Fruit fly (Drosophila melanogaster) Kc167 (cell line): ENCODE measurements around the gene CG43102.

Source experiments
- Myc ChIP-seq: fragments of >200 bp; optimal IDR thresholded peaks from 2 replicates; lab custom pipeline; 2017; ENCODE audit warnings: missing external identifiers
- Sin3A ChIP-seq: fragments of >200 bp; optimal IDR thresholded peaks from 2 replicates; lab custom pipeline; 2018; ENCODE audit warnings: missing external identifiers
- h ChIP-seq: fragments of >200 bp; optimal IDR thresholded peaks from 3 replicates; lab custom pipeline; 2018; ENCODE audit warnings: missing external identifiers
- insv ChIP-seq: fragments of >200 bp; optimal IDR thresholded peaks from 3 replicates; lab custom pipeline; 2018; ENCODE audit warnings: missing external identifiers
- psq ChIP-seq: fragments of >200 bp; optimal IDR thresholded peaks from 2 replicates; lab custom pipeline; 2017; ENCODE audit warnings: missing external identifiers
- ttk ChIP-seq: sonication (Bioruptor generic); optimal IDR thresholded peaks from 2 replicates; lab custom pipeline; 2017; ENCODE audit warnings: missing external identifiers

The CG43102 gene

dm6 chr3R:17794335-17795074 lies at the start of gene CG43102:
TSS of gene CG43102 (minus strand) at chr3R:17794490.
- TF ChIP-seq h (lab: Kevin White, UChicago): no peak

DNA sequence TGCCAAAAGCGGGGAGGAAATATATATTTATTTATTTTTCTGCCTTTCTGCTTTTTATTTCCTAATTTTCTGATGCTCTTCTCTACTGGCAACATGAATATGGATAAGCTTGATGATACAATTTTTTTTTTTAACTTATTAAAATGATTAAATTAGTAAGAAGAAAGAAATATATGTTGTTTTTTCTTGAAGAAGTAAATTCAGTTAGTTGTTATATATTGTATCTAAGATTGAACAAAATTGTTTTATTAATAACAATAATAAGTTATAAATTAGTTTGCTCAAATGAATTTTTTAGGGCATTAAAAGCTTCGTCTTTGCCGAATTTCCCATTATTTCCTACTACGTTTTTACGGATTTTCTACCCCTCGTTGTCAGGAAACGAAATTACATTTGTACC lies 36.2 kb upstream of the CG43102 start:
- no peak for TF ChIP-seq Sin3A (lab: Kevin White, UChicago)
- TF ChIP-seq h (lab: Kevin White, UChicago): no peak
- TF ChIP-seq Myc: no peak
- TF ChIP-seq psq (lab: Kevin White, UChicago): no peak
- TF ChIP-seq ttk: no peak
- no peak for TF ChIP-seq insv (lab: Kevin White, UChicago)

DNA sequence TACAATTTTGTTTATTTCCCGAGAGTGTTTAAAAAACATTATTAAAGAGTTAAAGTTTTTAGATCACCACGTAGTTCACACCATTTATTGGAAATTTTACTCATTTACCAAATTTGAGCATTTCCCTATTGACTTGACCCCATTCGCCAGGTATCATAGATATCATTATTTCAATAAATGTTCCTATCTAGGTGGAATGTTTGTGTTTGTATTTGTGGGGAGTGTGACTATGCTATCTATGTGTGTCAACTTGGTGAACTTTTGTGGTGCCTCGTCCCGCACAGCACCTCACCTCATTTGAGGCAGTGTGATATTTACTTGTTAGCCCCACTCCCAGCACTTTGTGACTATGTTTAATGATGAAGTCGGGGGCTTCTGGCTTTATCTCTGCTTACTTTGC lies 34.4 kb upstream of the CG43102 start:
- TF ChIP-seq ttk (no peak), psq (lab: Kevin White, UChicago) (no peak), Myc (no peak), h (lab: Kevin White, UChicago) (no peak), Sin3A (lab: Kevin White, UChicago) (no peak), insv (lab: Kevin White, UChicago) (no peak)

- TF ChIP-seq insv (lab: Kevin White, UChicago): no peak
- no peak for TF ChIP-seq h (lab: Kevin White, UChicago)
- TF ChIP-seq Sin3A (lab: Kevin White, UChicago): no peak
- TF ChIP-seq Myc: no peak
- no peak for TF ChIP-seq ttk
- TF ChIP-seq psq (lab: Kevin White, UChicago): no peak
Measured at dm6 chr3R:17827038-17827616, 32.8 kb upstream of the CG43102 start.

DNA sequence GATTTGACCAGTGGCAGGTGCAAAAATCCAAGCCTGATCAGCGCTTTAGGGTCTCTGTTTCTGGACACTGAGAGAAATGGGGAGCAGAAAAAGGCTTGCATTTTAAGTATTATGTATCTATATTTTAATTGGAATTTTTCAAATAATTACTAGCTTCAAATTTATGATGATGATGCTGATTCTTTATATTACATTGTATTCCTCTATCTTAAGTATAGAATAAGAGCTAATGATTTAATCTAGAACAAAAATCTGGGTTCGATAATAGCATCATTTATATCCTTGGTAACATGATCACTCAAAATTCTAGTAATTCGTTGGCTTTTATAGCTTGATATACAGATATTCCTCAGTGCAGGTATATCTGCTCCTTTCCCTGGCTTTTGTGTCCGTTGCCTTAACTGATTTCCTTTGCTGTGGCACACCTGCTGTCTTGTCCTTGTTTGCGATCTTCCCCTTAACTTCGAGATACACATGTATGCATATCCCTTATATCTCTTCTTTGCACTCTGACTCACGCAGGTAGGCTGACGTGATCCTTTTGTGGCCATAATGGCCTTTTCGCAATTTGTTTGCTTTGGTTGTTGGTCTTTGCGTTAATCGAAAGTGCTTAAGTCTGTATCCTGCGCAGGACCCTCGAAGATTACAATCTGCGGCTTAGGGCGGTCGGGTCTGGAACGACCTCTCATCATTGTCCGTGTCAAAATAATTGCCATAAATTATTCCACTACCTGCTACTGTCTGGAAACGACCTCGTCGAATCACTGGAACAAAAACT lies 31.7 kb upstream of the CG43102 start:
- no peak for TF ChIP-seq psq (lab: Kevin White, UChicago)
- no peak for TF ChIP-seq Myc
- TF ChIP-seq h (lab: Kevin White, UChicago): no peak
- TF ChIP-seq insv (lab: Kevin White, UChicago): no peak
- TF ChIP-seq Sin3A (lab: Kevin White, UChicago): no peak
- TF ChIP-seq ttk: no peak

DNA sequence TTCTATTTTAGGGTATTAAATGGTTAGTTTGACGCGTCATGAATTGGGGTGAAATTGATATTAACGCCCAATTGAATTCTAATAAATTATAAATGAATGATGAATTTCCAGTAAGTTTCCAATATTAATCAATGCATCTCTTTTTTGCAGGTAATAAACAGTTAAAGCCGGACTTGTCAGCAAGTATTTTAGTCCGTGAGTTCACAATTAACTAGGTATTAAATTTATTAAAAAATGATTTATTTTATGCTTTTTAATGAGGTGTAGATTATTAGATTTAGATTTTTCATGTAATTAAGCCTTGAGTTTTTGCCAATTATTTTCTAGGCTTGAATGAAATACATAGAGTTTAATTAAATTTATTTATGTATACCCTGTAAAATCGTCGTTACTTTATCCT lies 27.5 kb upstream of the CG43102 start:
- no peak for TF ChIP-seq Myc

DNA sequence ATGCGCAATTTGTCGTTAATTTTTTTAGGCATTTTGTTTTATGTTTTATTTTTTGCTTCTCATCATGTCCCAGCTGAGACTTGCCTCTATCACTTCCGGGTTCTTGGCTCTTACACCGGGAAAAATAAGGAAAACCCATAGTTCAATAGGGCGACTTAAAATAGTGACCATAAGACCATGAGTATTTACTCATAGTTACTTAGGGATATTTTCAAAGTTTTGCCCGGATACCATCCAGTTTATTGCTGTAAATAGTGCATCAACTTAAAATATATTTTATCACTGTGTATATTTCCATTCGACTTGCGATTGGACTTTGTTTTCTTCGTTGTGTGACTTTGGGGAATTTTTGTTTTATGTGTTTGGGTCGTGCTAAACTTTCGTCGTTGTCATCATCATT lies 24.5 kb upstream of the CG43102 start:
- TF ChIP-seq insv (lab: Kevin White, UChicago): no peak
- no peak for TF ChIP-seq Myc
- TF ChIP-seq psq (lab: Kevin White, UChicago): no peak
- no peak for TF ChIP-seq Sin3A (lab: Kevin White, UChicago)
- no peak for TF ChIP-seq ttk
- TF ChIP-seq h (lab: Kevin White, UChicago): no peak

- TF ChIP-seq insv (lab: Kevin White, UChicago): no peak
- TF ChIP-seq ttk: no peak
- no peak for TF ChIP-seq Myc
- no peak for TF ChIP-seq h (lab: Kevin White, UChicago)
- no peak for TF ChIP-seq psq (lab: Kevin White, UChicago)
Measured at dm6 chr3R:17814191-17814923, 20.1 kb upstream of the CG43102 start.

- TF ChIP-seq insv (lab: Kevin White, UChicago): no peak
- TF ChIP-seq Myc: no peak
- TF ChIP-seq h (lab: Kevin White, UChicago): no peak
- TF ChIP-seq ttk: no peak
- no peak for TF ChIP-seq Sin3A (lab: Kevin White, UChicago)
- TF ChIP-seq psq (lab: Kevin White, UChicago): no peak
Measured at dm6 chr3R:17812477-17812876, 18.2 kb upstream of the CG43102 start.

DNA sequence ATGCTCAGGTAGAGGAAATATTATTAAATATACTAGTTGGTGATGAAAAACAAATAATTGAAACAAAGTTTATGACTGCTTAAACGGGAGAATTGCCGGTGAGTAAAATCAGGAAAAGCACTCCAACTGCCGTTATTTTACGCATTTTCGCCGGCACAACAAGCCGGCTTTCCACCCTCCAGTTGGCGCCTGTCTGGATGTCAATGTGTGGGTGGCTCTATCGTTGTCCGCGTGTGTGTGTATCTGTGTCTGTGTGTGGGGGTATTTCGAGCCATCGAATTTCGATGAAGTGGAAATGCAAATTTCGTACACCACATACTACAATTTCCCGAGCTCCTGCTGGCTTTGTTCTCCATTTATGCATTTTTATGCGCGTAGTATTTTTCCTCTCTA lies 17.4 kb upstream of the CG43102 start:
- no peak for TF ChIP-seq Sin3A (lab: Kevin White, UChicago)
- TF ChIP-seq h (lab: Kevin White, UChicago): no peak
- no peak for TF ChIP-seq ttk
- no peak for TF ChIP-seq psq (lab: Kevin White, UChicago)
- TF ChIP-seq Myc: no peak
- no peak for TF ChIP-seq insv (lab: Kevin White, UChicago)

- TF ChIP-seq psq (lab: Kevin White, UChicago): no peak
- no peak for TF ChIP-seq h (lab: Kevin White, UChicago)
- no peak for TF ChIP-seq Myc
- TF ChIP-seq ttk: no peak
- no peak for TF ChIP-seq Sin3A (lab: Kevin White, UChicago)
- no peak for TF ChIP-seq insv (lab: Kevin White, UChicago)
Measured at dm6 chr3R:17810951-17811706, 16.8 kb upstream of the CG43102 start, which contains the start of the genes Alg1 and tinc. TSS of gene Alg1 (minus strand) at chr3R:17811134. TSS of gene tinc (plus strand) at chr3R:17811541.
